Worm (Caenorhabditis elegans) whole organism, L3 larva: ENCODE data around the gene M01F1.9.

ENCODE experiments used
- R02D3.7 ChIP-seq: fragments of 150-350 bp; optimal IDR thresholded peaks from 2 replicates; lab custom pipeline; 2014; ENCODE audit warnings: missing biosample characterization, missing genetic modification characterization
- ZK546.5 ChIP-seq: sonication (generic microtip); optimal IDR thresholded peaks from 2 replicates; lab custom pipeline; 2017; ENCODE audit warnings: missing biosample characterization, missing genetic modification characterization
- aly-2 ChIP-seq: fragments of 150-350 bp; optimal IDR thresholded peaks from 2 replicates; lab custom pipeline; 2014; ENCODE audit warnings: missing biosample characterization, missing genetic modification characterization
- ama-1 ChIP-seq: fragments of 150-350 bp; optimal IDR thresholded peaks from 2 replicates; lab custom pipeline; 2018
- ceh-16 ChIP-seq: sonication (generic microtip); optimal IDR thresholded peaks from 2 replicates; lab custom pipeline; 2017; ENCODE audit warnings: missing biosample characterization, missing genetic modification characterization
- ceh-28 ChIP-seq: fragments of 150-350 bp; optimal IDR thresholded peaks from 2 replicates; lab custom pipeline; 2014; ENCODE audit warnings: missing biosample characterization, missing genetic modification reagents, missing genetic modification characterization
- ceh-82 ChIP-seq: fragments of 150-350 bp; optimal IDR thresholded peaks from 2 replicates; lab custom pipeline; 2014; ENCODE audit warnings: missing biosample characterization, missing genetic modification characterization
- ceh-9 ChIP-seq: sonication (generic microtip); optimal IDR thresholded peaks from 2 replicates; lab custom pipeline; 2018; ENCODE audit warnings: missing biosample characterization, missing genetic modification characterization
- daf-12 ChIP-seq: fragments of 150-350 bp; optimal IDR thresholded peaks from 2 replicates; lab custom pipeline; 2014; ENCODE audit warnings: missing biosample characterization, missing genetic modification reagents, missing genetic modification characterization
- egl-27 ChIP-seq: sonication (generic microtip); optimal IDR thresholded peaks from 4 replicates; lab custom pipeline; 2017; ENCODE audit warnings: missing biosample characterization, missing genetic modification reagents, missing genetic modification characterization
- egl-5 ChIP-seq: fragments of 150-350 bp; optimal IDR thresholded peaks from 2 replicates; lab custom pipeline; 2017; ENCODE audit warnings: missing biosample characterization, missing genetic modification reagents, missing genetic modification characterization, inconsistent platforms
- elt-1 ChIP-seq: fragments of 150-350 bp; optimal IDR thresholded peaks from 2 replicates; lab custom pipeline; 2014; ENCODE audit warnings: missing biosample characterization, missing genetic modification characterization
- elt-2 ChIP-seq: sonication (generic microtip); optimal IDR thresholded peaks from 2 replicates; lab custom pipeline; 2016; ENCODE audit warnings: missing genetic modification reagents, mild to moderate bottlenecking, missing genetic modification characterization, missing compliant biosample characterization
- elt-3 ChIP-seq, 3 experiments: fragments of 150-350 bp in 1 of 3; sonication (generic microtip) in 2 of 3; optimal IDR thresholded peaks; 2 replicates in 2 of 3; 4 replicates in 1 of 3; lab custom pipeline; 2014 to 2017; ENCODE audit warnings: missing biosample characterization in 3 of 3, missing genetic modification characterization in 3 of 3
- eor-1 ChIP-seq, 2 experiments: fragments of 150-350 bp; optimal IDR thresholded peaks; 2 replicates each; lab custom pipeline; 2014 to 2018; ENCODE audit warnings: missing biosample characterization in 2 of 2, missing genetic modification characterization in 2 of 2
- fkh-10 ChIP-seq: sonication (generic microtip); optimal IDR thresholded peaks from 2 replicates; lab custom pipeline; 2017; ENCODE audit warnings: missing biosample characterization, missing genetic modification reagents, missing genetic modification characterization
- fkh-2 ChIP-seq: fragments of 150-350 bp; optimal IDR thresholded peaks from 2 replicates; lab custom pipeline; 2014; ENCODE audit warnings: missing biosample characterization, missing genetic modification reagents, missing genetic modification characterization
- fos-1 ChIP-seq: fragments of 150-350 bp; optimal IDR thresholded peaks from 2 replicates; lab custom pipeline; 2014; ENCODE audit warnings: missing biosample characterization, missing genetic modification characterization
- hmg-11 ChIP-seq: sonication (generic microtip); optimal IDR thresholded peaks from 2 replicates; lab custom pipeline; 2016; ENCODE audit warnings: missing genetic modification characterization, missing compliant biosample characterization
- jun-1 ChIP-seq: fragments of 150-350 bp; optimal IDR thresholded peaks from 2 replicates; lab custom pipeline; 2014; ENCODE audit warnings: missing biosample characterization, missing genetic modification reagents, missing genetic modification characterization
- lin-15B ChIP-seq: fragments of 150-350 bp; optimal IDR thresholded peaks from 2 replicates; lab custom pipeline; 2014; ENCODE audit warnings: missing biosample characterization, missing genetic modification characterization
- lin-39 ChIP-seq: fragments of 150-350 bp; optimal IDR thresholded peaks from 2 replicates; lab custom pipeline; 2018; ENCODE audit warnings: missing biosample characterization, missing genetic modification reagents, missing genetic modification characterization
- lsy-12 ChIP-seq: sonication (generic microtip); optimal IDR thresholded peaks from 2 replicates; lab custom pipeline; 2016; ENCODE audit warnings: mild to moderate bottlenecking, missing genetic modification characterization, missing compliant biosample characterization
- mdl-1 ChIP-seq: fragments of 150-350 bp; optimal IDR thresholded peaks from 2 replicates; lab custom pipeline; 2014; ENCODE audit warnings: missing biosample characterization, missing genetic modification characterization
- mml-1 ChIP-seq: fragments of 150-350 bp; sonication (generic microtip); optimal IDR thresholded peaks from 3 replicates; lab custom pipeline; 2014; ENCODE audit warnings: missing biosample characterization, missing genetic modification characterization
- nfya-1 ChIP-seq: sonication (generic microtip); optimal IDR thresholded peaks from 2 replicates; lab custom pipeline; 2017; ENCODE audit warnings: missing genetic modification characterization, mild to moderate bottlenecking, missing compliant biosample characterization, antibody characterized with exemption, moderate library complexity; ENCODE audit not compliant: insufficient read depth
- nhr-11 ChIP-seq: fragments of 150-350 bp; optimal IDR thresholded peaks from 2 replicates; lab custom pipeline; 2014; ENCODE audit warnings: missing biosample characterization, missing genetic modification characterization
- nhr-12 ChIP-seq: fragments of 150-350 bp; optimal IDR thresholded peaks from 2 replicates; lab custom pipeline; 2014; ENCODE audit warnings: missing biosample characterization, missing genetic modification characterization
- nhr-23 ChIP-seq: fragments of 150-350 bp; optimal IDR thresholded peaks from 2 replicates; lab custom pipeline; 2014; ENCODE audit warnings: missing biosample characterization, missing genetic modification reagents, missing genetic modification characterization
- nhr-237 ChIP-seq: fragments of 150-350 bp; optimal IDR thresholded peaks from 2 replicates; lab custom pipeline; 2014; ENCODE audit warnings: missing biosample characterization, missing genetic modification characterization
- nhr-25 ChIP-seq: sonication (generic microtip); optimal IDR thresholded peaks from 2 replicates; lab custom pipeline; 2017; ENCODE audit warnings: missing biosample characterization, missing genetic modification characterization
- nhr-28 ChIP-seq: fragments of 150-350 bp; optimal IDR thresholded peaks from 2 replicates; lab custom pipeline; 2014; ENCODE audit warnings: missing biosample characterization, missing genetic modification characterization
- nhr-43 ChIP-seq: sonication (generic microtip); optimal IDR thresholded peaks from 2 replicates; lab custom pipeline; 2016; ENCODE audit warnings: mild to moderate bottlenecking, missing genetic modification characterization, missing compliant biosample characterization; ENCODE audit not compliant: poor library complexity, severe bottlenecking
- nhr-67 ChIP-seq: fragments of 150-350 bp; optimal IDR thresholded peaks from 2 replicates; lab custom pipeline; 2014; ENCODE audit warnings: missing biosample characterization, missing genetic modification characterization
- nhr-76 ChIP-seq: fragments of 150-350 bp; sonication (generic microtip); optimal IDR thresholded peaks from 5 replicates; lab custom pipeline; 2014; ENCODE audit warnings: missing biosample characterization, missing genetic modification characterization
- nhr-77 ChIP-seq: fragments of 150-350 bp; optimal IDR thresholded peaks from 2 replicates; lab custom pipeline; 2014; ENCODE audit warnings: missing biosample characterization, missing genetic modification characterization
- pha-4 ChIP-seq: fragments of 150-350 bp; optimal IDR thresholded peaks from 2 replicates; lab custom pipeline; 2014; ENCODE audit warnings: missing biosample characterization, missing genetic modification reagents, missing genetic modification characterization
- pqm-1 ChIP-seq: fragments of 150-350 bp; optimal IDR thresholded peaks from 2 replicates; lab custom pipeline; 2017; ENCODE audit warnings: missing biosample characterization, missing genetic modification characterization, inconsistent platforms
- sea-2 ChIP-seq: fragments of 150-350 bp; sonication (generic microtip); optimal IDR thresholded peaks from 4 replicates; lab custom pipeline; 2014; ENCODE audit warnings: missing biosample characterization, missing genetic modification reagents, missing genetic modification characterization
- skn-1 ChIP-seq: fragments of 150-350 bp; optimal IDR thresholded peaks from 2 replicates; lab custom pipeline; 2014; ENCODE audit warnings: missing biosample characterization, missing genetic modification characterization
- snpc-4 ChIP-seq: fragments of 150-350 bp; optimal IDR thresholded peaks from 2 replicates; lab custom pipeline; 2014; ENCODE audit warnings: missing biosample characterization, missing genetic modification characterization
- tbx-2 ChIP-seq: sonication (generic microtip); optimal IDR thresholded peaks from 2 replicates; lab custom pipeline; 2016; ENCODE audit warnings: mild to moderate bottlenecking, missing genetic modification characterization, missing compliant biosample characterization
- unc-39 ChIP-seq: sonication (generic microtip); optimal IDR thresholded peaks from 4 replicates; lab custom pipeline; 2017; ENCODE audit warnings: missing biosample characterization, missing genetic modification characterization
- unc-62 ChIP-seq: fragments of 150-350 bp; sonication (generic microtip); optimal IDR thresholded peaks from 4 replicates; lab custom pipeline; 2014; ENCODE audit warnings: missing biosample characterization, missing genetic modification reagents, missing genetic modification characterization
- zag-1 ChIP-seq: fragments of 150-350 bp; optimal IDR thresholded peaks from 2 replicates; lab custom pipeline; 2014; ENCODE audit warnings: missing biosample characterization, missing genetic modification characterization
- ztf-11 ChIP-seq: fragments of 150-350 bp; optimal IDR thresholded peaks from 2 replicates; lab custom pipeline; 2014; ENCODE audit warnings: missing biosample characterization, missing genetic modification characterization
- ztf-4 ChIP-seq: fragments of 150-350 bp; optimal IDR thresholded peaks from 2 replicates; lab custom pipeline; 2014; ENCODE audit warnings: missing biosample characterization, missing genetic modification characterization

M01F1.9 gene

DNA sequence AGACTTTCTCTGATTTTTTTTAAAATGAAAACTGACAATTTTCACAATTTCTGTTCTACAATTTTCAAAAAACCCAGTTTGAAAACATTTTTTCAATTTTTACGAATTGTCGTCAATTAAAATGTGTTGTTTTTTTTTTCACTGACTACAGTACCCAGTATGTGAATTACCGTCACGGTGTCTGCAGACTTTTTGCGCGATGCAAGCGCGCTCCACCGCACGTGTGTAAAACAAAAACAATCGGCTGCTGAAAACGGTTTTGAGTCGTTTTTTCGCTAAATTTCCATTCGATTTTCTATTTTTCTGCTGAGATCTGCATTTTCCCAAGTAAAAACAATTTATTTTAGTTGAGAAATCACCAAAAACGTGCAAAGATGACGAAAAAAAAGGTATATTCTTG lies 42.6 kb downstream of the M01F1.9 start:
- peak; percentile 66 to 95 (median 75) for TF ChIP-seq elt-3 (tag; optimal IDR thresholded peaks at IDR 0.05; lab: Kevin White, UChicago)
- TF ChIP-seq tbx-2 (tag; lab: Kevin White, UChicago), result peak; percentile 95
- peak; percentile 97 for TF ChIP-seq nhr-43 (tag; lab: Kevin White, UChicago)
- TF ChIP-seq hmg-11 (tag; lab: Kevin White, UChicago), result peak; percentile 85
- peak; percentile 74 for TF ChIP-seq nhr-28 (tag; lab: Kevin White, UChicago)
- TF ChIP-seq elt-2 (tag; lab: Kevin White, UChicago), result peak; percentile 88
- no peak for TF ChIP-seq nhr-12 (tag; lab: Kevin White, UChicago)
- TF ChIP-seq pqm-1 (tag; lab: Kevin White, UChicago), result peak; percentile 90
- TF ChIP-seq unc-62, result peak; percentile 89
- peak; percentile 94 for TF ChIP-seq lin-39
- no peak for TF ChIP-seq sea-2
- peak; percentile 91 for TF ChIP-seq snpc-4 (tag; lab: Kevin White, UChicago)
- TF ChIP-seq egl-27, result peak; percentile 79
- TF ChIP-seq skn-1 (tag; lab: Kevin White, UChicago), result peak; percentile 93
- TF ChIP-seq jun-1 (tag; lab: Kevin White, UChicago), result peak; percentile 96
- TF ChIP-seq nhr-25 (tag; lab: Kevin White, UChicago), result peak; percentile 99
- TF ChIP-seq ama-1 (lab: Kevin White, UChicago), result peak; percentile 78
- TF ChIP-seq lsy-12, result peak; percentile 99
- TF ChIP-seq mdl-1 (tag; lab: Kevin White, UChicago), result peak; percentile 57
- TF ChIP-seq unc-39, result peak; percentile 13
- no peak for TF ChIP-seq eor-1 (tag; optimal IDR thresholded peaks at IDR 0.05; lab: Kevin White, UChicago)
- peak; percentile 67 for TF ChIP-seq aly-2 (tag; lab: Kevin White, UChicago)
- no peak for TF ChIP-seq ceh-9 (tag; lab: Kevin White, UChicago)
- peak; percentile 99 for TF ChIP-seq lin-15B (tag; lab: Kevin White, UChicago)
- TF ChIP-seq ztf-11 (tag; lab: Kevin White, UChicago), result no peak
- peak; percentile 99 for TF ChIP-seq nfya-1
- TF ChIP-seq nhr-76 (tag; lab: Kevin White, UChicago), result peak; percentile 83
- peak; percentile 99 for TF ChIP-seq pha-4 (tag; lab: Kevin White, UChicago)
- peak; percentile 80 for TF ChIP-seq zag-1 (tag; lab: Kevin White, UChicago)
- TF ChIP-seq fkh-2 (tag; lab: Kevin White, UChicago), result peak; percentile 48
- TF ChIP-seq elt-1, result peak; percentile 79
- peak; percentile 92 for TF ChIP-seq nhr-11
- peak; percentile 99 for TF ChIP-seq nhr-23 (tag; lab: Kevin White, UChicago)
- TF ChIP-seq R02D3.7 (tag; lab: Kevin White, UChicago), result peak; percentile 96
- peak; percentile 77 for TF ChIP-seq fos-1 (tag; lab: Kevin White, UChicago)
- no peak for TF ChIP-seq mml-1 (tag; lab: Kevin White, UChicago)
- TF ChIP-seq nhr-77 (tag; lab: Kevin White, UChicago), result peak; percentile 83
- TF ChIP-seq daf-12 (tag; lab: Kevin White, UChicago), result peak; percentile 38
- TF ChIP-seq nhr-67, result no peak
- peak; percentile 93 for TF ChIP-seq egl-5
- TF ChIP-seq ceh-82 (tag; lab: Kevin White, UChicago), result peak; percentile 92
- TF ChIP-seq ceh-28 (tag; lab: Kevin White, UChicago), result peak; percentile 90
- TF ChIP-seq ztf-4 (tag; lab: Kevin White, UChicago), result peak; percentile 89
- TF ChIP-seq ZK546.5 (tag; lab: Kevin White, UChicago), result peak; percentile 65
- peak; percentile 28 for TF ChIP-seq nhr-237 (tag; lab: Kevin White, UChicago)
- no peak for TF ChIP-seq ceh-16 (tag; lab: Kevin White, UChicago)
- TF ChIP-seq fkh-10, result peak; percentile 90
- TF ChIP-seq, all 47 proteins: peak for 39
